Worm (Caenorhabditis elegans) whole organism, late embryonic: ENCODE results near the gene nlp-35.

Experiments used
- ahr-1 ChIP-seq: sonication (generic microtip); optimal IDR thresholded peaks from 2 replicates; lab custom pipeline; 2016; ENCODE audit warnings: missing genetic modification characterization, missing compliant biosample characterization
- ama-1 ChIP-seq: fragments of 150-350 bp; optimal IDR thresholded peaks from 2 replicates; lab custom pipeline; 2014
- ceh-14 ChIP-seq: sonication (generic microtip); optimal IDR thresholded peaks from 2 replicates; lab custom pipeline; 2016; ENCODE audit warnings: missing genotype, missing genetic modification characterization, missing compliant biosample characterization
- ceh-45 ChIP-seq: fragments of 200-800 bp; sonication (Bioruptor generic); IDR thresholded peaks from 2 replicates; pipeline ENCODE4 v1.3.6; 2022; ENCODE audit warnings: missing genetic modification reagents, missing genetic modification characterization, missing compliant biosample characterization
- ceh-48 ChIP-seq: sonication (generic microtip); optimal IDR thresholded peaks from 2 replicates; lab custom pipeline; 2016; ENCODE audit warnings: missing genetic modification characterization, inconsistent platforms, missing compliant biosample characterization
- dmd-4 ChIP-seq: sonication (generic microtip); optimal IDR thresholded peaks from 2 replicates; lab custom pipeline; 2016; ENCODE audit warnings: borderline replicate concordance, missing genetic modification characterization, missing compliant biosample characterization
- fax-1 ChIP-seq: sonication (generic microtip); optimal IDR thresholded peaks from 2 replicates; lab custom pipeline; 2016; ENCODE audit warnings: missing genotype, missing genetic modification characterization, missing compliant biosample characterization
- fkh-10 ChIP-seq: fragments of 150-350 bp; optimal IDR thresholded peaks from 2 replicates; lab custom pipeline; 2014; ENCODE audit warnings: missing biosample characterization, missing genetic modification reagents, missing genetic modification characterization
- pha-4 ChIP-seq: fragments of 150-350 bp; optimal IDR thresholded peaks from 2 replicates; lab custom pipeline; 2018; ENCODE audit warnings: missing biosample characterization, missing genetic modification reagents, missing genetic modification characterization
- pqm-1 ChIP-seq: sonication (generic microtip); optimal IDR thresholded peaks from 2 replicates; lab custom pipeline; 2016; ENCODE audit warnings: missing genetic modification characterization, missing compliant biosample characterization
- sox-4 ChIP-seq: sonication (generic microtip); optimal IDR thresholded peaks from 2 replicates; lab custom pipeline; 2017; ENCODE audit warnings: mild to moderate bottlenecking, missing genetic modification characterization, inconsistent platforms, missing compliant biosample characterization
- ttx-3 ChIP-seq: sonication (generic microtip); optimal IDR thresholded peaks from 2 replicates; lab custom pipeline; 2016; ENCODE audit warnings: missing genetic modification reagents, missing genetic modification characterization, missing compliant biosample characterization
- unc-55 ChIP-seq: sonication (generic microtip); optimal IDR thresholded peaks from 2 replicates; lab custom pipeline; 2017; ENCODE audit warnings: missing biosample characterization, missing genetic modification reagents, missing genetic modification characterization
- ztf-16 ChIP-seq: sonication (generic microtip); optimal IDR thresholded peaks from 2 replicates; lab custom pipeline; 2017; ENCODE audit warnings: missing genetic modification characterization, missing compliant biosample characterization

- TF ChIP-seq unc-55 (GFP tag; lab: Kevin White, UChicago) (peak; percentile 96), dmd-4 (tag; lab: Kevin White, UChicago) (no peak), ceh-14 (tag; lab: Kevin White, UChicago) (no peak), fkh-10 (GFP tag; lab: Kevin White, UChicago) (no peak), pqm-1 (no peak), pha-4 (no peak), ahr-1 (tag; lab: Kevin White, UChicago) (no peak), fax-1 (tag; lab: Kevin White, UChicago) (no peak), ama-1 (no peak), ztf-16 (no peak), ceh-48 (tag; lab: Kevin White, UChicago) (no peak), ceh-45 (GFP tag; lab: Robert Waterston, UW) (no peak), sox-4 (no peak), ttx-3 (tag; lab: Kevin White, UChicago) (no peak)
These were observed 19.5 kb upstream of the nlp-35 start for ce11 chrIV:9538214-9538613.
